Fruit fly (Drosophila melanogaster): ENCODE results near the gene CG17855.

- TF ChIP-seq EcR (GFP tag; optimal IDR thresholded peaks at IDR 0.05): no peak
- no peak for TF ChIP-seq Dll (optimal IDR thresholded peaks at IDR 0.05)
- TF ChIP-seq CG8478 (optimal IDR thresholded peaks at IDR 0.05): no peak
- TF ChIP-seq pan (optimal IDR thresholded peaks at IDR 0.05): no peak
- TF ChIP-seq psq (optimal IDR thresholded peaks at IDR 0.05): no peak
Measured at dm6 chr2L:9576269-9576933, 36.1 kb downstream of the CG17855 start, which contains the start of gene Mtpalpha.
